Fruit fly (Drosophila melanogaster) whole organism, adult: ENCODE measurements around the gene Ada.

Experiments
- CG11617 ChIP-seq: fragments of 200-800 bp; sonication (Bioruptor generic); optimal IDR thresholded peaks from 2 replicates; lab custom pipeline; 2017; ENCODE audit warnings: mild to moderate bottlenecking, missing biosample characterization, missing genetic modification reagents, missing genetic modification characterization
- CG14711 ChIP-seq: fragments of 200-800 bp; sonication (Bioruptor generic); optimal IDR thresholded peaks from 2 replicates; lab custom pipeline; 2018; ENCODE audit warnings: missing biosample characterization, mild to moderate bottlenecking, missing genetic modification characterization, moderate library complexity
- CG5204 ChIP-seq: fragments of 200-800 bp; sonication (Bioruptor generic); optimal IDR thresholded peaks from 2 replicates; lab custom pipeline; 2016; ENCODE audit warnings: missing biosample characterization, missing genetic modification characterization
- CG7101 ChIP-seq: fragments of 200-800 bp; sonication (Bioruptor generic); optimal IDR thresholded peaks from 2 replicates; lab custom pipeline; 2018; ENCODE audit warnings: missing biosample characterization, mild to moderate bottlenecking, missing genetic modification characterization, moderate library complexity
- Crg-1 ChIP-seq: fragments of 200-800 bp; sonication (Bioruptor generic); optimal IDR thresholded peaks from 2 replicates; lab custom pipeline; 2016; ENCODE audit warnings: missing biosample characterization, missing genetic modification characterization
- cic ChIP-seq: fragments of 200-800 bp; sonication (Bioruptor generic); optimal IDR thresholded peaks from 2 replicates; lab custom pipeline; 2017; ENCODE audit warnings: missing biosample characterization, mild to moderate bottlenecking, missing genetic modification characterization, moderate library complexity
- pad ChIP-seq: fragments of 200-800 bp; sonication (Bioruptor generic); optimal IDR thresholded peaks from 3 replicates; lab custom pipeline; 2017; ENCODE audit warnings: missing biosample characterization, missing genetic modification characterization, mild to moderate bottlenecking, moderate library complexity, missing genetic modification reagents

DNA sequence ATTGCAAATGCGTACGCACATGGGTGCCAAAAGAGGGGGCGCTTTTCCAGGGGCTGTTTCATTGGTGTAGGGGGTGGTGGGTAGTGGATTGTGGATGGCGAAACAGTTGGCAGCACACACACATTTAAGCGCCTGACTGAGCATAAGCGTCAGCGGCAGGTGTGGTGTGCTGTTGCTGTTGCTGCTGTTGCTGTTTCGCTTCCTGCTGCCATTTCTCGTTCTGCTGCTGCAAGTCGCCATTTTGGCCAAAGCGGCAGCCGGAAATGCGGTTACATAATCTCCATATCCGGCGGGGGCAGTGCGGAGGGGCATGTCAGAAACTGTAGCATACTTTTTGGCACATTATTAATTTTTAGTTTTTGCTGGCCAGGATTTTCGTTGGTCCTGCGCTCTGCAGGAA is 39.8 kb downstream of the Ada start:
- TF ChIP-seq Crg-1 (GFP tag; lab: Kevin White, UChicago) = no peak
- no peak for TF ChIP-seq CG11617 (GFP tag; lab: Kevin White, UChicago)
- no peak for TF ChIP-seq CG14711 (tag; lab: Kevin White, UChicago)
- no peak for TF ChIP-seq CG5204 (GFP tag; lab: Kevin White, UChicago)
- TF ChIP-seq cic (GFP tag; lab: Kevin White, UChicago) = no peak
- TF ChIP-seq pad (GFP tag; lab: Kevin White, UChicago) = no peak
- no peak for TF ChIP-seq CG7101 (tag; lab: Kevin White, UChicago)
